Worm (Caenorhabditis elegans): ENCODE data around the gene bcl-7.

bcl-7 gene

ce11 chrIII:5938013-5938412 lies 12.1 kb downstream of the bcl-7 start (continued):
- TF ChIP-seq C06A6.2 (GFP tag; conservative IDR thresholded peaks at IDR 0.05) (peak; percentile 46; the same call in 1 of the 2 replicates), D2030.7 (GFP tag; IDR thresholded peaks at IDR 0.05) (no peak), F57C9.4 (tag; optimal IDR thresholded peaks at IDR 0.05) (no peak), athp-1 (tag; optimal IDR thresholded peaks at IDR 0.05) (no peak), C17E4.6 (GFP tag; IDR thresholded peaks at IDR 0.05) (no peak), dpl-1 (GFP tag; optimal IDR thresholded peaks at IDR 0.05) (no peak), B0261.1 (tag; optimal IDR thresholded peaks at IDR 0.05) (no peak), ceh-79 (tag; optimal IDR thresholded peaks at IDR 0.05) (no peak), akir-1 (GFP tag; optimal IDR thresholded peaks at IDR 0.05) (no peak), atf-7 (tag; optimal IDR thresholded peaks at IDR 0.05) (no peak), ztf-26 (tag; optimal IDR thresholded peaks at IDR 0.05) (peak; percentile 39), ZK185.1 (tag; optimal IDR thresholded peaks at IDR 0.05; ENCODE audit: poor library complexity, severe bottlenecking) (no peak), ceh-58 (GFP tag; IDR thresholded peaks at IDR 0.05) (no peak), hlh-26 (GFP tag; conservative IDR thresholded peaks at IDR 0.05) (no peak), B0035.1 (tag; optimal IDR thresholded peaks at IDR 0.05) (no peak), Y56A3A.18 (GFP tag; IDR thresholded peaks at IDR 0.05) (no peak), ztf-25 (GFP tag; IDR thresholded peaks at IDR 0.05) (no peak), pbrm-1 (GFP tag; IDR thresholded peaks at IDR 0.05) (no peak), T07F8.4 (tag; optimal IDR thresholded peaks at IDR 0.05) (no peak), K11D2.4 (GFP tag; IDR thresholded peaks at IDR 0.05) (0 out of 2 replicates have a peak, but pooled peaks have one; percentile 13), sea-2 (GFP tag; IDR thresholded peaks at IDR 0.05) (no peak), lin-26 (GFP tag; IDR thresholded peaks at IDR 0.05) (no peak), ztf-22 (GFP tag; optimal IDR thresholded peaks at IDR 0.05) (no peak), cebp-1 (GFP tag; IDR thresholded peaks at IDR 0.05) (no peak), cebp-1 (tag; optimal IDR thresholded peaks at IDR 0.05) (peak; percentile 72), zfh-2 (GFP tag; conservative IDR thresholded peaks at IDR 0.05) (no peak), attf-3 (GFP tag; conservative IDR thresholded peaks at IDR 0.05) (no peak), nhr-120 (GFP tag; IDR thresholded peaks at IDR 0.05) (no peak), snpc-1.1 (tag; optimal IDR thresholded peaks at IDR 0.05; ENCODE audit: insufficient read depth) (no peak), him-1 (tag; optimal IDR thresholded peaks at IDR 0.05) (no peak), ekl-4 (GFP tag; IDR thresholded peaks at IDR 0.05) (0 out of 2 replicates have a peak, but pooled peaks have one; percentile 16), mcd-1 (GFP tag; IDR thresholded peaks at IDR 0.05) (no peak), somi-1 (GFP tag; optimal IDR thresholded peaks at IDR 0.05) (no peak), aptf-3 (GFP tag; IDR thresholded peaks at IDR 0.05) (no peak), unc-62 (GFP tag; optimal IDR thresholded peaks at IDR 0.05) (no peak), ccch-3 (GFP tag; optimal IDR thresholded peaks at IDR 0.05) (no peak), nfyb-1 (GFP tag; IDR thresholded peaks at IDR 0.05) (no peak), ama-1 (optimal IDR thresholded peaks at IDR 0.05) (no peak), ama-1 (GFP tag; optimal IDR thresholded peaks at IDR 0.05) (no peak), nfya-1 (tag; optimal IDR thresholded peaks at IDR 0.05; ENCODE audit: borderline replicate concordance, insufficient read depth) (no peak), nhr-90 (tag; optimal IDR thresholded peaks at IDR 0.05) (no peak), hsf-1 (GFP tag; IDR thresholded peaks at IDR 0.05) (no peak), Y67H2A.10 (GFP tag; conservative IDR thresholded peaks at IDR 0.05) (no peak), madf-3 (GFP tag; IDR thresholded peaks at IDR 0.05) (no peak)
